Fruit fly (Drosophila melanogaster) whole organism, embryonic: ENCODE results near the gene Fancd2.
A peak's percentile ranks its signal among the peaks of the same experiment; 100 is the strongest.

Experiments
- Ada2b ChIP-seq: fragments of 200-800 bp; sonication (Bioruptor generic); IDR thresholded peaks from 2 replicates; pipeline ENCODE4 v1.3.6; 2022; ENCODE audit warnings: missing biosample characterization, missing genetic modification characterization
- Asciz ChIP-seq: fragments of 200-800 bp; sonication (Bioruptor generic); optimal IDR thresholded peaks from 2 replicates; lab custom pipeline; 2017; ENCODE audit warnings: missing biosample characterization, mild to moderate bottlenecking, missing genetic modification characterization, missing genetic modification reagents
- CG15479 ChIP-seq: fragments of 200-800 bp; sonication (Bioruptor generic); optimal IDR thresholded peaks from 3 replicates; lab custom pipeline; 2019; ENCODE audit warnings: missing biosample characterization, mild to moderate bottlenecking, missing genetic modification characterization, moderate library complexity
- CG6791 ChIP-seq: fragments of 200-800 bp; sonication (Bioruptor generic); IDR thresholded peaks from 3 replicates; pipeline ENCODE4 v1.3.6; 2022; ENCODE audit warnings: missing biosample characterization, missing genetic modification characterization; ENCODE audit not compliant: partially characterized antibody
- CG8478 ChIP-seq: fragments of >200 bp; optimal IDR thresholded peaks from 2 replicates; lab custom pipeline; 2018
- CG9797 ChIP-seq: fragments of 200-800 bp; sonication (Bioruptor generic); optimal IDR thresholded peaks from 3 replicates; lab custom pipeline; 2018; ENCODE audit warnings: missing biosample characterization, mild to moderate bottlenecking, missing genetic modification characterization
- Dip2 ChIP-seq: fragments of 200-800 bp; sonication (Bioruptor generic); IDR thresholded peaks from 2 replicates; pipeline ENCODE4 v1.3.6; 2022; ENCODE audit warnings: missing biosample characterization, missing genetic modification characterization
- Doc3 ChIP-seq: fragments of 200-800 bp; sonication (Bioruptor generic); IDR thresholded peaks from 3 replicates; pipeline ENCODE4 v1.3.6; 2022; ENCODE audit warnings: missing biosample characterization, missing genetic modification characterization; ENCODE audit not compliant: partially characterized antibody
- Drgx ChIP-seq: fragments of 200-800 bp; sonication (Bioruptor generic); IDR thresholded peaks from 2 replicates; pipeline ENCODE4 v1.3.6; 2022; ENCODE audit warnings: missing biosample characterization, missing genetic modification characterization
- Ets65A ChIP-seq: fragments of 200-800 bp; sonication (Bioruptor generic); peaks from one replicate; lab custom pipeline; 2016; ENCODE audit warnings: missing biosample characterization, missing genetic modification characterization
- HLHmδ ChIP-seq: fragments of 200-800 bp; sonication (Bioruptor generic); optimal IDR thresholded peaks from 2 replicates; lab custom pipeline; 2018; ENCODE audit warnings: missing biosample characterization, mild to moderate bottlenecking, missing genetic modification characterization, moderate library complexity
- Hey ChIP-seq: fragments of 200-800 bp; sonication (Bioruptor generic); optimal IDR thresholded peaks from 3 replicates; lab custom pipeline; 2018; ENCODE audit warnings: missing biosample characterization, mild to moderate bottlenecking, missing genetic modification characterization
- Hr39 ChIP-seq: fragments of >200 bp; optimal IDR thresholded peaks from 2 replicates; lab custom pipeline; 2017
- MBD-R2 ChIP-seq: fragments of 200-800 bp; sonication (Bioruptor generic); IDR thresholded peaks from 2 replicates; pipeline ENCODE4 v1.3.6; 2022; ENCODE audit warnings: missing biosample characterization, missing genetic modification characterization
- Med ChIP-seq: fragments of 200-800 bp; sonication (Bioruptor generic); peaks from one replicate; lab custom pipeline; 2016; ENCODE audit warnings: missing biosample characterization, missing genetic modification characterization, mild to moderate bottlenecking, inconsistent platforms, moderate library complexity
- Opbp ChIP-seq: fragments of 200-800 bp; sonication (Bioruptor generic); IDR thresholded peaks from 3 replicates; pipeline ENCODE4 v1.3.6; 2022; ENCODE audit warnings: missing biosample characterization, missing genetic modification characterization; ENCODE audit not compliant: partially characterized antibody
- Stat92E ChIP-seq, 3 experiments: fragments of >200 bp in 2 of 3; fragments of 200-800 bp in 1 of 3; sonication (Bioruptor generic) in 1 of 3; optimal IDR thresholded peaks; 2 replicates each; lab custom pipeline; 2017 to 2019; ENCODE audit warnings: missing biosample characterization in 3 of 3, missing genetic modification characterization in 3 of 3, mild to moderate bottlenecking in 1 of 3, moderate library complexity in 1 of 3
- Trl ChIP-seq, 3 experiments: fragments of >200 bp in 2 of 3; fragments of 200-800 bp in 1 of 3; sonication (Bioruptor generic) in 1 of 3; optimal IDR thresholded peaks; 2 replicates in 1 of 3; 3 replicates in 2 of 3; lab custom pipeline; 2016 to 2017; ENCODE audit warnings: missing biosample characterization in 1 of 3, missing genetic modification characterization in 1 of 3
- ara ChIP-seq: fragments of 200-800 bp; sonication (Bioruptor generic); IDR thresholded peaks from 2 replicates; pipeline ENCODE4 v1.3.6; 2022; ENCODE audit warnings: missing biosample characterization, missing genetic modification characterization
- cad ChIP-seq: fragments of >200 bp; optimal IDR thresholded peaks from 2 replicates; lab custom pipeline; 2017; ENCODE audit warnings: missing biosample characterization, missing genetic modification characterization
- chinmo ChIP-seq: fragments of 200-800 bp; sonication (Bioruptor generic); IDR thresholded peaks from 4 replicates; pipeline ENCODE4 v1.3.6; 2022; ENCODE audit warnings: missing biosample characterization, missing genetic modification characterization; ENCODE audit not compliant: partially characterized antibody
- dmrt99B ChIP-seq: fragments of 200-800 bp; sonication (Bioruptor generic); optimal IDR thresholded peaks from 2 replicates; lab custom pipeline; 2018; ENCODE audit warnings: missing biosample characterization, mild to moderate bottlenecking, missing genetic modification characterization, moderate library complexity
- lov ChIP-seq, 2 experiments: fragments of 200-800 bp in 1 of 2; fragments of >200 bp in 1 of 2; sonication (Bioruptor generic) in 1 of 2; IDR thresholded peaks in 1 of 2; optimal IDR thresholded peaks in 1 of 2; 2 replicates in 1 of 2; 3 replicates in 1 of 2; pipeline versions ENCODE4 v1.3.6 to Lab custom; 2017 to 2022; ENCODE audit warnings: missing biosample characterization in 1 of 2, missing genetic modification characterization in 1 of 2
- nerfin-2 ChIP-seq: fragments of 200-800 bp; sonication (Bioruptor generic); IDR thresholded peaks from 2 replicates; pipeline ENCODE4 v1.3.6; 2022; ENCODE audit warnings: missing biosample characterization, missing genetic modification characterization; ENCODE audit not compliant: partially characterized antibody
- nmo ChIP-seq: fragments of 200-800 bp; sonication (Bioruptor generic); optimal IDR thresholded peaks from 2 replicates; lab custom pipeline; 2018; ENCODE audit warnings: missing biosample characterization, mild to moderate bottlenecking, missing genetic modification characterization, moderate library complexity
- onecut ChIP-seq: fragments of 200-800 bp; sonication (Bioruptor generic); IDR thresholded peaks from 2 replicates; pipeline ENCODE4 v1.3.6; 2022; ENCODE audit warnings: missing biosample characterization, missing genetic modification characterization
- peb ChIP-seq: fragments of 200-800 bp; sonication (Bioruptor generic); IDR thresholded peaks from 2 replicates; pipeline ENCODE4 v1.3.6; 2022; ENCODE audit warnings: missing biosample characterization, missing genetic modification characterization
- ro ChIP-seq: fragments of 200-800 bp; sonication (Bioruptor generic); IDR thresholded peaks from 2 replicates; pipeline ENCODE4 v1.3.6; 2022; ENCODE audit warnings: missing biosample characterization, missing genetic modification characterization
- slou ChIP-seq: fragments of 200-800 bp; sonication (Bioruptor generic); optimal IDR thresholded peaks from 3 replicates; lab custom pipeline; 2016; ENCODE audit warnings: missing biosample characterization, missing genetic modification characterization
- tna ChIP-seq: fragments of 200-800 bp; sonication (Bioruptor generic); IDR thresholded peaks from 2 replicates; pipeline ENCODE4 v1.3.6; 2022; ENCODE audit warnings: missing biosample characterization, missing genetic modification characterization; ENCODE audit not compliant: partially characterized antibody
- twi ChIP-seq: fragments of 200-800 bp; optimal IDR thresholded peaks from 2 replicates; lab custom pipeline; 2019; ENCODE audit warnings: missing biosample characterization, mild to moderate bottlenecking, missing genetic modification characterization, moderate library complexity

Gene Fancd2

DNA sequence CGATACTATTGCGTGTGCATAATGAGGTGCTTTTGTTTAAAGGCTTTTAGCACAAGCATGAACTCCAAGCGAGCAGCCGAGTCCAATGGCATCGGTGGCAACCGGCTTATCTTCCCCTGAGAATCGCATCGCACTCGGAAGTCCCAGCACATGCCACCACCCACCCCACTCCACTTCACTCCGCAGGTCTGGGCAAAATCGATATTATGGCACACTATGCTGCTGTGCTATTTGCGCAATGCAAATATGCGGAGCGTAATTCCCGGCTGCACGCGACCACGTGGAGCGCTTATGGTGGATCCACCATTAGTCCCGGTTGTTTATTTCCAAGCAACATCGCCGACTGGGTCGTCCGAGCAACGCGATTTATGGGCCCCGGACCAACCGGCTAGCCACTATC is 2.2 kb upstream of the Fancd2 start:
- TF ChIP-seq Ada2b (GFP tag; lab: Robert Waterston, UW) (no peak), nerfin-2 (no peak), CG8478 (no peak), CG6791 (GFP tag; lab: Robert Waterston, UW) (0 out of 3 replicates have a peak, but pooled peaks have one; percentile 7), chinmo (0 out of 4 replicates have a peak, but pooled peaks have one; percentile 56), dmrt99B (tag; lab: Kevin White, UChicago) (no peak), lov (optimal IDR thresholded peaks at IDR 0.05; lab: Kevin White, UChicago) (no peak), lov (GFP tag; IDR thresholded peaks at IDR 0.05; lab: Robert Waterston, UW) (0 out of 3 replicates have a peak, but pooled peaks have one; percentile 14), onecut (GFP tag; lab: Robert Waterston, UW) (peak; percentile 98), CG9797 (GFP tag; lab: Kevin White, UChicago) (no peak), Dip2 (GFP tag; lab: Robert Waterston, UW) (no peak), MBD-R2 (GFP tag; lab: Robert Waterston, UW) (peak; percentile 53), cad (GFP tag; lab: Kevin White, UChicago) (no peak), tna (GFP tag; lab: Robert Waterston, UW) (no peak), Stat92E (GFP tag; optimal IDR thresholded peaks at IDR 0.05; lab: Kevin White, UChicago) (no peak), peb (GFP tag; lab: Robert Waterston, UW) (no peak), Med (GFP tag; lab: Kevin White, UChicago) (peak; percentile 57)

DNA sequence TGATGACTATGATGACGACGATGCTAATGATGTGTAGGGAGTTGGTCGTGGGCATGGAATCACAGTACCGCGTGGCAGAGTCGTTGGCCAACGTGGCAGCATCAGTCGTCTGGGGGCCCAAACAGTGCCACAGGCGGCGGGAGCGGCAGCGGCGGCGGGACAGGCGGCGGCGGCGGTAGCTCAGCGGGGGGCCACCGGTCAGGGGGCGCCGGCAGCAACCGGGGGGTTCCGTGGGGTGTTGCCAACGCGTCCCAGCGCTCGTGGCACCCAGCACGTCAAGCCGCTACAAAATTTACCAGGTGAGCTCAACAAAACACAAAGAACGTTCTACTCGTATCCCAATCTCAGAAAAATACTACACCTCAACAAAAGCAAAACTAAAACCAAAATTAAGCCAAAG is 13.7 kb downstream of the Fancd2 start:
- TF ChIP-seq slou (GFP tag; lab: Kevin White, UChicago) (no peak), Hey (peak; percentile 5), Asciz (GFP tag; lab: Kevin White, UChicago) (no peak), Hr39 (lab: Kevin White, UChicago) (peak; percentile 88)

DNA sequence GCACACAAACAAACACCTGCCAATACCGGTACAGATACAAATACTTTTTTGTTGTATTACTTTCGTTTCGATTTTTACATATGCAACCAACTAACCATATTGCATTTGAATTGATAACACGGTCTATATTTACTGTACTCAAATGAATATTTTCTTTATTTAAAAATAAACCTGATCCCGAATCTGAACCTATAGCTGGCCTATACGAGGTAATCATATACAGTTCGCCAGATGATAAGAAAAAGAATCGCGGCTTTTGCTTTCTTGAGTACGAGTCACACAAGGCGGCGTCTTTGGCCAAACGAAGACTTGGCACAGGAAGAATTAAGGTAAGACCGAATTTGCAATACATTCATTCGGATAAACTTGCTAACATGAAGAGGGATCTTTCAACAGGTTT is 19.0 kb downstream of the Fancd2 start:
- TF ChIP-seq Ets65A (GFP tag; lab: Kevin White, UChicago) (peak; percentile 60), ro (no peak)

DNA sequence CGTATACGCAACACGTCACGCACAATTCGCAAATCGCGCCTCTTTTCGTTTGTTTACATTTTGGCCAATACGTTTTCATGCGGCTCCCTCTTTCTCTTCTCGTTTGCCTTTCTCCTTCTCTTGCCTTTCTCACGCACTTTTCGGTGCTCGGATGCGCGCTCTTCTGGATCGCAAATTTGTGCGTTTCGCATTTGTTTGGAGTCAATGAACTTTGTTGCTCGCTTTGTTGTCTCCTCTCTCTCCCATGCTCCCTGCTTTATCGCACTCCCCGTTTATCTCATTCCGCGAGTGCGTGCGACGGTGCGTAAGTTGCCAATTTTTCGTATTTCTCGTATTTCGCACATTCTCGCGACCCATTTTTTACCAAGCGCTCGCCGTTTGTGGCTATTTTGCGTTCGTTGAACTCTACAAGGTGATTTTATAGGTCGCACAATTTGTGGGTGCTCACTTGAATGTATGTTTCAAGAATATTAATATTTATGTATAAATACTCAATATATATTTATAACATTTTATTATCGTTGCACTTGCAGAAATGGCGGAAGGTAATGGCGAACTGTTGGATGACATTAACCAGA is 24.7 kb downstream of the Fancd2 start:
- TF ChIP-seq CG15479 (GFP tag; lab: Kevin White, UChicago) (peak; percentile 73), Doc3 (GFP tag; lab: Robert Waterston, UW) (0 out of 3 replicates have a peak, but pooled peaks have one; percentile 22), ara (GFP tag; lab: Robert Waterston, UW) (peak; percentile 29; the same call in 1 of the 2 replicates), twi (tag; lab: Kevin White, UChicago) (no peak), Trl (optimal IDR thresholded peaks at IDR 0.05; lab: Kevin White, UChicago) (peak in 1 of 2 experiments; percentile 23), Trl (GFP tag; optimal IDR thresholded peaks at IDR 0.05; lab: Kevin White, UChicago) (no peak), nmo (GFP tag; lab: Kevin White, UChicago) (no peak)

DNA sequence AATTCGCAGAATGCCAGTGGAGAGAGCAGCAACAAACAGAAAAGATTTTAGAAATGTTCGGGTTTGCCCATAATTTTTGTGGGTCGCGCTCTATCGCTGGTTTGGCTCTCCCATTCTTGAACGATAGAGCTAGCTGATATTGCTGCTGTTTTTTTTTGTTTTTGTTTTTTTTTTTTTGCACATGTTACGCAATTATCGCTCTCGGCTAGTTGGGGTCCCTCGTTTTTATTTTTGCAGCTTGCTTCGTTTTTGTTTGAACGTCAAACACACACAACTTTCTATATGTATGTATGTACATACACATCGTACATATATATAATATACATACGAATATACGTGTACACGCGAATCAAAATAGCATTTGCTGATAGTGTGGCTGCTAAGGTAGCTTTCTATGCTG is 25.6 kb downstream of the Fancd2 start:
- TF ChIP-seq Drgx (GFP tag; lab: Robert Waterston, UW) (peak; percentile 62), Opbp (no peak), HLHmδ (GFP tag; lab: Kevin White, UChicago) (no peak), Ets65A (GFP tag; lab: Kevin White, UChicago) (peak; percentile 64)
